Worm (Caenorhabditis elegans) whole organism, L3 larva: ENCODE data around the gene C25F9.13.

Source experiments
- ZK546.5 ChIP-seq: sonication (generic microtip); optimal IDR thresholded peaks from 2 replicates; lab custom pipeline; 2017; ENCODE audit warnings: missing biosample characterization, missing genetic modification characterization
- ama-1 ChIP-seq: fragments of 150-350 bp; optimal IDR thresholded peaks from 2 replicates; lab custom pipeline; 2018
- ceh-16 ChIP-seq: sonication (generic microtip); optimal IDR thresholded peaks from 2 replicates; lab custom pipeline; 2017; ENCODE audit warnings: missing biosample characterization, missing genetic modification characterization
- daf-12 ChIP-seq: fragments of 150-350 bp; optimal IDR thresholded peaks from 2 replicates; lab custom pipeline; 2014; ENCODE audit warnings: missing biosample characterization, missing genetic modification reagents, missing genetic modification characterization
- elt-1 ChIP-seq: fragments of 150-350 bp; optimal IDR thresholded peaks from 2 replicates; lab custom pipeline; 2014; ENCODE audit warnings: missing biosample characterization, missing genetic modification characterization
- fos-1 ChIP-seq: fragments of 150-350 bp; optimal IDR thresholded peaks from 2 replicates; lab custom pipeline; 2014; ENCODE audit warnings: missing biosample characterization, missing genetic modification characterization
- nhr-28 ChIP-seq: fragments of 150-350 bp; optimal IDR thresholded peaks from 2 replicates; lab custom pipeline; 2014; ENCODE audit warnings: missing biosample characterization, missing genetic modification characterization
- snpc-4 ChIP-seq: fragments of 150-350 bp; optimal IDR thresholded peaks from 2 replicates; lab custom pipeline; 2014; ENCODE audit warnings: missing biosample characterization, missing genetic modification characterization
- tbx-2 ChIP-seq: sonication (generic microtip); optimal IDR thresholded peaks from 2 replicates; lab custom pipeline; 2016; ENCODE audit warnings: mild to moderate bottlenecking, missing genetic modification characterization, missing compliant biosample characterization
- zag-1 ChIP-seq: fragments of 150-350 bp; optimal IDR thresholded peaks from 2 replicates; lab custom pipeline; 2014; ENCODE audit warnings: missing biosample characterization, missing genetic modification characterization

DNA sequence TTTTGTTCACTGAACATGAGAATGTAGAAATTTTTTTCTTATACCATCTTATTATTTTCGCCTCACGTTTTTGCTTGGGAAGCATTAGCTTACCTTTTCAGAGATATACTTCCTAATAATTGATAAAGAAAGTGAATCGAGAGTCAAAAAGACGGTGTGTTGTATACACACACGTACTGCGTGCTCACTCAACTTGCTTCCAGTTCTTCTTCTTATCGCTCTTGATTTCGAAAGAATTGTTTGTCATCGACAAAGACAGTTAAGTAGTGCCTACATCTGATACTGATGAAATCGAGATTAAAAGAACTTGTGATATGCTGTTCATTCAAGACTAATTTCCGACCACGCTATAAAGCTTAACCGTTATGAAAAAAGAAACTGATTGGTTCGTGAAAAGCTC is 11.9 kb upstream of the C25F9.13 start, which contains the start of gene C25F9.5:
- TF ChIP-seq zag-1 (no peak), ZK546.5 (no peak), snpc-4 (tag; lab: Kevin White, UChicago) (no peak), nhr-28 (tag; lab: Kevin White, UChicago) (no peak), tbx-2 (tag; lab: Kevin White, UChicago) (no peak), elt-1 (tag; lab: Kevin White, UChicago) (no peak), ama-1 (no peak), ceh-16 (no peak), daf-12 (tag; lab: Kevin White, UChicago) (no peak), fos-1 (tag; lab: Kevin White, UChicago) (no peak)
